Fruit fly (Drosophila melanogaster): ENCODE data around the gene CG14109.

The CG14109 gene

dm6 chr3L:13412200-13412885 is 28.4 kb upstream of the CG14109 start, which contains the start of the genes CG10222 and flr (continued):
- TF ChIP-seq CG3163 (GFP tag; optimal IDR thresholded peaks at IDR 0.05) (no peak), NC2β (GFP tag; optimal IDR thresholded peaks at IDR 0.05) (no peak), CG12659 (GFP tag; optimal IDR thresholded peaks at IDR 0.05) (no peak), CG2202 (tag; optimal IDR thresholded peaks at IDR 0.05) (no peak), CG3407 (GFP tag; optimal IDR thresholded peaks at IDR 0.05) (no peak), CG8944 (GFP tag; optimal IDR thresholded peaks at IDR 0.05) (no peak), Dip2 (GFP tag; IDR thresholded peaks at IDR 0.05) (no peak), chn (GFP tag; optimal IDR thresholded peaks at IDR 0.05) (no peak), tgo (GFP tag; IDR thresholded peaks at IDR 0.05) (no peak), CG13624 (GFP tag; optimal IDR thresholded peaks at IDR 0.05) (no peak), Meics (GFP tag; optimal IDR thresholded peaks at IDR 0.05) (peak; percentile 27), salm (tag; optimal IDR thresholded peaks at IDR 0.05) (no peak), scrt (GFP tag; optimal IDR thresholded peaks at IDR 0.05) (no peak), Hand (GFP tag; optimal IDR thresholded peaks at IDR 0.05) (no peak), crol (GFP tag; IDR thresholded peaks at IDR 0.05) (no peak), Sry-β (GFP tag; optimal IDR thresholded peaks at IDR 0.05) (no peak), CG31388 (GFP tag; optimal IDR thresholded peaks at IDR 0.05) (no peak), CG11695 (GFP tag; IDR thresholded peaks at IDR 0.05) (no peak), CG10959 (GFP tag; IDR thresholded peaks at IDR 0.05) (no peak), bbx (GFP tag; IDR thresholded peaks at IDR 0.05; ENCODE audit: partially characterized antibody) (peak; percentile 67), YL-1 (GFP tag; optimal IDR thresholded peaks at IDR 0.05) (peak; percentile 1), dysf (GFP tag; IDR thresholded peaks at IDR 0.05) (no peak), gfzf (GFP tag; optimal IDR thresholded peaks at IDR 0.05) (peak; percentile 10), CG10462 (GFP tag; optimal IDR thresholded peaks at IDR 0.05) (no peak), HLH3B (GFP tag; IDR thresholded peaks at IDR 0.05) (no peak), CG6689 (GFP tag; IDR thresholded peaks at IDR 0.05) (no peak), oc (tag; optimal IDR thresholded peaks at IDR 0.05) (no peak), bsh (GFP tag; optimal IDR thresholded peaks at IDR 0.05) (no peak), CG31441 (GFP tag; IDR thresholded peaks at IDR 0.05) (peak; percentile 45; the same call in 1 of the 2 replicates), dan (GFP tag; IDR thresholded peaks at IDR 0.05) (no peak), CG14710 (tag; optimal IDR thresholded peaks at IDR 0.05) (peak; percentile 58), HLH54F (GFP tag; optimal IDR thresholded peaks at IDR 0.05) (no peak), CG11456 (GFP tag; IDR thresholded peaks at IDR 0.05) (no peak), Chrac-16 (GFP tag; optimal IDR thresholded peaks at IDR 0.05) (no peak), CG6765 (GFP tag; optimal IDR thresholded peaks at IDR 0.05) (no peak), pan (optimal IDR thresholded peaks at IDR 0.05) (no peak), pan (GFP tag; optimal IDR thresholded peaks at IDR 0.05 in 1 of 2, IDR thresholded peaks at IDR 0.05 in 1 of 2) (no peak), wdn (GFP tag; IDR thresholded peaks at IDR 0.05) (no peak), seq (GFP tag; IDR thresholded peaks at IDR 0.05) (no peak), CG5180 (GFP tag; optimal IDR thresholded peaks at IDR 0.05) (no peak), tup (GFP tag; optimal IDR thresholded peaks at IDR 0.05) (no peak), Taf1 (GFP tag; IDR thresholded peaks at IDR 0.05) (no peak), cas (GFP tag; IDR thresholded peaks at IDR 0.05) (no peak), bcd (GFP tag; optimal IDR thresholded peaks at IDR 0.05) (no peak), NC2α (GFP tag; optimal IDR thresholded peaks at IDR 0.05) (no peak), br (optimal IDR thresholded peaks at IDR 0.05) (no peak), cwo (GFP tag; optimal IDR thresholded peaks at IDR 0.05) (no peak), zen2 (GFP tag; IDR thresholded peaks at IDR 0.05; ENCODE audit: partially characterized antibody) (0 out of 3 replicates have a peak, but pooled peaks have one; percentile 10), CG4404 (GFP tag; IDR thresholded peaks at IDR 0.05) (no peak), pb (GFP tag; optimal IDR thresholded peaks at IDR 0.05) (no peak), Sox102F (GFP tag; optimal IDR thresholded peaks at IDR 0.05) (no peak)
